Fruit fly (Drosophila melanogaster) whole organism, embryonic: ENCODE data around the gene Ir68b.
A peak's percentile ranks its signal among the peaks of the same experiment; 100 is the strongest.

ENCODE experiments used
- Awh ChIP-seq: fragments of 200-800 bp; sonication (Bioruptor generic); IDR thresholded peaks from 2 replicates; pipeline ENCODE4, ENCODE4 v1.3.6; 2022; ENCODE audit warnings: missing biosample characterization, missing genetic modification characterization
- B-H2 ChIP-seq: fragments of 200-800 bp; sonication (Bioruptor generic); optimal IDR thresholded peaks from 2 replicates; lab custom pipeline; 2018; ENCODE audit warnings: missing biosample characterization, mild to moderate bottlenecking, missing genetic modification characterization
- Blimp-1 ChIP-seq: fragments of 200-800 bp; sonication (Bioruptor generic); optimal IDR thresholded peaks from 3 replicates; lab custom pipeline; 2018; ENCODE audit warnings: missing biosample characterization, missing genetic modification characterization, mild to moderate bottlenecking, moderate library complexity, missing genetic modification reagents
- CG10209 ChIP-seq: fragments of 200-800 bp; sonication (Bioruptor generic); optimal IDR thresholded peaks from 3 replicates; lab custom pipeline; 2017; ENCODE audit warnings: missing biosample characterization, mild to moderate bottlenecking, missing genetic modification characterization, missing genetic modification reagents
- CG10321 ChIP-seq: fragments of 200-800 bp; sonication (Bioruptor generic); IDR thresholded peaks from 2 replicates; pipeline ENCODE4 v1.3.6; 2022; ENCODE audit warnings: missing biosample characterization, missing genetic modification characterization
- CG12659 ChIP-seq: fragments of 200-800 bp; sonication (Bioruptor generic); optimal IDR thresholded peaks from 3 replicates; lab custom pipeline; 2017; ENCODE audit warnings: mild to moderate bottlenecking, missing biosample characterization, missing genetic modification reagents, missing genetic modification characterization
- CG13424 ChIP-seq: fragments of 200-800 bp; sonication (Bioruptor generic); optimal IDR thresholded peaks from 2 replicates; lab custom pipeline; 2019; ENCODE audit warnings: missing biosample characterization, mild to moderate bottlenecking, missing genetic modification characterization, moderate library complexity
- CG15011 ChIP-seq: fragments of 200-800 bp; sonication (Bioruptor generic); optimal IDR thresholded peaks from 3 replicates; lab custom pipeline; 2018; ENCODE audit warnings: missing biosample characterization, mild to moderate bottlenecking, missing genetic modification characterization
- CG15514 ChIP-seq: fragments of 200-800 bp; sonication (Bioruptor generic); optimal IDR thresholded peaks from 3 replicates; lab custom pipeline; 2017; ENCODE audit warnings: missing biosample characterization, missing genetic modification characterization, mild to moderate bottlenecking, moderate library complexity, missing genetic modification reagents
- CG15696 ChIP-seq: fragments of 200-800 bp; sonication (Bioruptor generic); optimal IDR thresholded peaks from 2 replicates; lab custom pipeline; 2019; ENCODE audit warnings: missing biosample characterization, mild to moderate bottlenecking, missing genetic modification characterization, moderate library complexity
- CG17829 ChIP-seq: fragments of 200-800 bp; optimal IDR thresholded peaks from 2 replicates; lab custom pipeline; 2019; ENCODE audit warnings: missing biosample characterization, mild to moderate bottlenecking, missing genetic modification characterization, moderate library complexity
- CG17912 ChIP-seq: fragments of 200-800 bp; sonication (Bioruptor generic); optimal IDR thresholded peaks from 2 replicates; lab custom pipeline; 2018; ENCODE audit warnings: missing biosample characterization, mild to moderate bottlenecking, missing genetic modification characterization
- CG18011 ChIP-seq: fragments of 200-800 bp; sonication (Bioruptor generic); optimal IDR thresholded peaks from 2 replicates; lab custom pipeline; 2017; ENCODE audit warnings: missing biosample characterization, missing genetic modification characterization, mild to moderate bottlenecking, moderate library complexity, missing genotype
- CG2120 ChIP-seq: fragments of 200-800 bp; sonication (Bioruptor generic); optimal IDR thresholded peaks from 3 replicates; lab custom pipeline; 2016; ENCODE audit warnings: missing biosample characterization, missing genetic modification characterization
- CG2889 ChIP-seq: fragments of 200-800 bp; sonication (Bioruptor generic); IDR thresholded peaks from 3 replicates; pipeline ENCODE4 v1.3.6; 2022; ENCODE audit warnings: missing biosample characterization, missing genetic modification characterization
- CG34422 ChIP-seq: fragments of 200-800 bp; sonication (Bioruptor generic); IDR thresholded peaks from 3 replicates; pipeline ENCODE4 v1.3.6; 2022; ENCODE audit warnings: missing biosample characterization, missing genetic modification characterization
- CG42726 ChIP-seq: fragments of 200-800 bp; sonication (Bioruptor generic); IDR thresholded peaks from 2 replicates; pipeline ENCODE4 v1.3.6; 2022; ENCODE audit warnings: missing biosample characterization, missing genetic modification characterization; ENCODE audit not compliant: partially characterized antibody
- CG4328 ChIP-seq: fragments of 200-800 bp; sonication (Bioruptor generic); optimal IDR thresholded peaks from 3 replicates; lab custom pipeline; 2017; ENCODE audit warnings: missing biosample characterization, missing genetic modification reagents, missing genetic modification characterization
- CG8290 ChIP-seq, 3 experiments: fragments of 200-800 bp; sonication (Bioruptor generic); optimal IDR thresholded peaks; 2 replicates each; lab custom pipeline; 2016 to 2019; ENCODE audit warnings: missing biosample characterization in 3 of 3, missing genetic modification characterization in 3 of 3, mild to moderate bottlenecking in 2 of 3, moderate library complexity in 1 of 3
- CoRest ChIP-seq: fragments of 200-800 bp; sonication (Bioruptor generic); optimal IDR thresholded peaks from 3 replicates; lab custom pipeline; 2018; ENCODE audit warnings: missing biosample characterization, mild to moderate bottlenecking, missing genetic modification characterization, moderate library complexity
- CrebB ChIP-seq: fragments of 200-800 bp; sonication (Bioruptor generic); optimal IDR thresholded peaks from 3 replicates; lab custom pipeline; 2018; ENCODE audit warnings: missing biosample characterization, mild to moderate bottlenecking, missing genetic modification characterization
- D ChIP-seq, 2 experiments: fragments of 200-800 bp in 1 of 2; fragments of >200 bp in 1 of 2; sonication (Bioruptor generic) in 1 of 2; optimal IDR thresholded peaks; 2 replicates in 1 of 2; 3 replicates in 1 of 2; lab custom pipeline; 2017; ENCODE audit warnings: mild to moderate bottlenecking in 1 of 2, missing biosample characterization in 1 of 2, missing genetic modification characterization in 1 of 2, missing genetic modification reagents in 1 of 2
- Dek ChIP-seq: fragments of 200-800 bp; sonication (Bioruptor generic); optimal IDR thresholded peaks from 3 replicates; lab custom pipeline; 2019; ENCODE audit warnings: missing biosample characterization, mild to moderate bottlenecking, missing genetic modification characterization, moderate library complexity
- Six4 ChIP-seq: fragments of 200-800 bp; sonication (Bioruptor generic); optimal IDR thresholded peaks from 2 replicates; lab custom pipeline; 2016; ENCODE audit warnings: missing biosample characterization, missing genetic modification characterization
- Xrp1 ChIP-seq: fragments of 200-800 bp; sonication (Bioruptor generic); IDR thresholded peaks from 2 replicates; pipeline ENCODE4 v1.3.6; 2022; ENCODE audit warnings: missing biosample characterization, missing genetic modification characterization
- amos ChIP-seq: fragments of 200-800 bp; sonication (Bioruptor generic); IDR thresholded peaks from 2 replicates; pipeline ENCODE4 v1.3.6; 2022; ENCODE audit warnings: missing biosample characterization, missing genetic modification characterization; ENCODE audit not compliant: partially characterized antibody
- ara ChIP-seq: fragments of 200-800 bp; sonication (Bioruptor generic); IDR thresholded peaks from 2 replicates; pipeline ENCODE4 v1.3.6; 2022; ENCODE audit warnings: missing biosample characterization, missing genetic modification characterization
- ash1 ChIP-seq: fragments of 200-800 bp; sonication (Bioruptor generic); optimal IDR thresholded peaks from 2 replicates; lab custom pipeline; 2018; ENCODE audit warnings: missing biosample characterization, mild to moderate bottlenecking, missing genetic modification characterization
- bbx ChIP-seq: fragments of 200-800 bp; sonication (Bioruptor generic); IDR thresholded peaks from 2 replicates; pipeline ENCODE4 v1.3.6; 2022; ENCODE audit warnings: missing biosample characterization, missing genetic modification characterization; ENCODE audit not compliant: partially characterized antibody
- bsh ChIP-seq, 2 experiments: fragments of 200-800 bp; sonication (Bioruptor generic); optimal IDR thresholded peaks; 2 replicates each; lab custom pipeline; 2017 to 2018; ENCODE audit warnings: mild to moderate bottlenecking in 2 of 2, missing biosample characterization in 2 of 2, missing genetic modification characterization in 2 of 2, moderate library complexity in 1 of 2
- chm ChIP-seq: fragments of 200-800 bp; sonication (Bioruptor generic); IDR thresholded peaks from 2 replicates; pipeline ENCODE4 v1.3.6; 2022; ENCODE audit warnings: missing biosample characterization, missing genetic modification characterization
- chn ChIP-seq: fragments of 200-800 bp; sonication (Bioruptor generic); optimal IDR thresholded peaks from 2 replicates; lab custom pipeline; 2016; ENCODE audit warnings: missing biosample characterization, missing genetic modification characterization
- ci ChIP-seq: fragments of 200-800 bp; sonication (Bioruptor generic); IDR thresholded peaks from 3 replicates; pipeline ENCODE4 v1.3.6; 2022; ENCODE audit warnings: missing biosample characterization, missing genetic modification characterization
- dm ChIP-seq: fragments of 200-800 bp; sonication (Bioruptor generic); optimal IDR thresholded peaks from 3 replicates; lab custom pipeline; 2016; ENCODE audit warnings: missing biosample characterization, missing genetic modification characterization
- fd102C ChIP-seq: fragments of 200-800 bp; sonication (Bioruptor generic); optimal IDR thresholded peaks from 2 replicates; lab custom pipeline; 2018; ENCODE audit warnings: missing biosample characterization, mild to moderate bottlenecking, missing genetic modification characterization, moderate library complexity
- fu2 ChIP-seq: fragments of 200-800 bp; sonication (Bioruptor generic); optimal IDR thresholded peaks from 2 replicates; lab custom pipeline; 2016; ENCODE audit warnings: missing biosample characterization, missing genetic modification characterization
- grau ChIP-seq: fragments of 200-800 bp; optimal IDR thresholded peaks from 3 replicates; lab custom pipeline; 2019; ENCODE audit warnings: missing biosample characterization, mild to moderate bottlenecking, missing genetic modification characterization, moderate library complexity
- h ChIP-seq: fragments of >200 bp; optimal IDR thresholded peaks from 2 replicates; lab custom pipeline; 2017
- lab ChIP-seq: fragments of 200-800 bp; sonication (Bioruptor generic); optimal IDR thresholded peaks from 3 replicates; lab custom pipeline; 2017; ENCODE audit warnings: missing biosample characterization, missing genetic modification characterization, mild to moderate bottlenecking, moderate library complexity, missing genetic modification reagents
- onecut ChIP-seq: fragments of 200-800 bp; sonication (Bioruptor generic); IDR thresholded peaks from 2 replicates; pipeline ENCODE4 v1.3.6; 2022; ENCODE audit warnings: missing biosample characterization, missing genetic modification characterization
- salm ChIP-seq: fragments of 200-800 bp; sonication (Bioruptor generic); optimal IDR thresholded peaks from 2 replicates; lab custom pipeline; 2018; ENCODE audit warnings: missing biosample characterization, mild to moderate bottlenecking, missing genetic modification characterization
- scrt ChIP-seq: fragments of 200-800 bp; sonication (Bioruptor generic); optimal IDR thresholded peaks from 2 replicates; lab custom pipeline; 2018; ENCODE audit warnings: missing biosample characterization, mild to moderate bottlenecking, missing genetic modification characterization, moderate library complexity
- sima ChIP-seq: fragments of 200-800 bp; sonication (Bioruptor generic); optimal IDR thresholded peaks from 2 replicates; lab custom pipeline; 2016; ENCODE audit warnings: missing biosample characterization, missing genetic modification characterization
- tgo ChIP-seq: fragments of 200-800 bp; sonication (Bioruptor generic); IDR thresholded peaks from 3 replicates; pipeline ENCODE4 v1.3.6; 2022; ENCODE audit warnings: missing biosample characterization, missing genetic modification characterization
- trh ChIP-seq: fragments of 200-800 bp; sonication (Bioruptor generic); optimal IDR thresholded peaks from 2 replicates; lab custom pipeline; 2016; ENCODE audit warnings: missing biosample characterization, missing genetic modification characterization
- unc-4 ChIP-seq: fragments of 200-800 bp; sonication (Bioruptor generic); IDR thresholded peaks from 2 replicates; pipeline ENCODE4 v1.3.6; 2022; ENCODE audit warnings: missing biosample characterization, missing genetic modification characterization; ENCODE audit not compliant: partially characterized antibody
- vvl ChIP-seq: fragments of 200-800 bp; sonication (Bioruptor generic); IDR thresholded peaks from 2 replicates; pipeline ENCODE4 v1.3.6; 2022; ENCODE audit warnings: missing biosample characterization, missing genetic modification characterization
- z ChIP-seq: fragments of 200-800 bp; sonication (Bioruptor generic); IDR thresholded peaks from 3 replicates; pipeline ENCODE4 v1.3.6; 2022; ENCODE audit warnings: missing biosample characterization, missing genetic modification characterization

Gene Ir68b

DNA sequence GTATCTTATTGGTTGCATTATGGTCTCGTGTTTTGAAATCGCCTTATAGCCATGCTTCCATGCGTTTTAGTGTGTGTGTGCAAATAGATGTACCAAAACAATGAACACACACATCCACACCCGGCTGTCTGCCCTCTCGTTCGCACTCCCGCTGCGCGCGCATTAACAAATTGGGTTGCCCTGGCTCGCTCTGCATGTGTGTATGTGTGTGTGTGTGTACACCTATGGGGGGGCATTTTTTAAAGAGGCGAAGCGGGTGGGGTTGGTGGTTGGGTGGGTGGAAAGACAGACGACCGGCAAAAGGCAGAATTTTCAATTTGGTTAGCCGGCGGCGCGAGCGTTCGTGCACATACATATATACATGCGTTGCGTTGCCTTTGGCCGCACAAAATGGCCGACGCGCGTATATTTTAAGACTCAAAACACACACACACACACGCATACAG is 3.0 kb downstream of the Ir68b start (continued):
- TF ChIP-seq trh (GFP tag; lab: Kevin White, UChicago) (no peak), ci (GFP tag; lab: Robert Waterston, UW) (peak; percentile 66), z (GFP tag; lab: Robert Waterston, UW) (no peak), CrebB (tag; lab: Kevin White, UChicago) (peak; percentile 51), CG2889 (GFP tag; lab: Robert Waterston, UW) (no peak), vvl (GFP tag; lab: Robert Waterston, UW) (peak; percentile 72), CG10321 (peak; percentile 72), Dek (tag; lab: Kevin White, UChicago) (peak; percentile 21), Blimp-1 (GFP tag; lab: Kevin White, UChicago) (no peak), CG17829 (peak; percentile 40), grau (tag; lab: Kevin White, UChicago) (peak; percentile 36), bsh (GFP tag; optimal IDR thresholded peaks at IDR 0.05; lab: Kevin White, UChicago) (peak; percentile 2 to 4), chm (GFP tag; lab: Robert Waterston, UW) (peak; percentile 40; the same call in 1 of the 2 replicates), ash1 (peak; percentile 47), Six4 (no peak), salm (tag; lab: Kevin White, UChicago) (peak; percentile 43), chn (GFP tag; lab: Kevin White, UChicago) (peak; percentile 76), CoRest (tag; lab: Kevin White, UChicago) (peak; percentile 57), Awh (0 out of 2 replicates have a peak, but pooled peaks have one; percentile 8), CG4328 (GFP tag; lab: Kevin White, UChicago) (peak; percentile 4), onecut (GFP tag; lab: Robert Waterston, UW) (peak; percentile 33; the same call in 1 of the 2 replicates), fu2 (no peak), scrt (GFP tag; lab: Kevin White, UChicago) (no peak), lab (GFP tag; lab: Kevin White, UChicago) (no peak), unc-4 (0 out of 2 replicates have a peak, but pooled peaks have one; percentile 19), CG17912 (GFP tag; lab: Kevin White, UChicago) (peak; percentile 76), CG18011 (GFP tag; lab: Kevin White, UChicago) (no peak), CG2120 (GFP tag; lab: Kevin White, UChicago) (peak; percentile 3), sima (GFP tag; lab: Kevin White, UChicago) (no peak), amos (GFP tag; lab: Robert Waterston, UW) (peak; percentile 23; the same call in 1 of the 2 replicates), Xrp1 (GFP tag; lab: Robert Waterston, UW) (no peak), CG10209 (GFP tag; lab: Kevin White, UChicago) (no peak), tgo (GFP tag; lab: Robert Waterston, UW) (no peak), CG13424 (tag; lab: Kevin White, UChicago) (peak; percentile 29), CG34422 (GFP tag; lab: Robert Waterston, UW) (peak; percentile 97), D (optimal IDR thresholded peaks at IDR 0.05; lab: Kevin White, UChicago) (peak; percentile 52), D (GFP tag; optimal IDR thresholded peaks at IDR 0.05; lab: Kevin White, UChicago) (peak; percentile 59), h (lab: Kevin White, UChicago) (no peak), CG8290 (GFP tag; optimal IDR thresholded peaks at IDR 0.05; lab: Kevin White, UChicago) (no peak), CG8290 (tag; optimal IDR thresholded peaks at IDR 0.05; lab: Kevin White, UChicago) (peak in 1 of 2 experiments; percentile 84), B-H2 (peak; percentile 71), CG15011 (no peak), CG12659 (GFP tag; lab: Kevin White, UChicago) (peak; percentile 57), fd102C (GFP tag; lab: Kevin White, UChicago) (no peak), bbx (GFP tag; lab: Robert Waterston, UW) (peak; percentile 57; the same call in 1 of the 2 replicates), ara (GFP tag; lab: Robert Waterston, UW) (0 out of 2 replicates have a peak, but pooled peaks have one; percentile 23), CG42726 (GFP tag; lab: Robert Waterston, UW) (peak; percentile 38; the same call in 1 of the 2 replicates), dm (GFP tag; lab: Kevin White, UChicago) (peak; percentile 35), CG15514 (GFP tag; lab: Kevin White, UChicago) (peak; percentile 29), CG15696 (tag; lab: Kevin White, UChicago) (no peak)
